Fruit fly (Drosophila melanogaster) whole organism, wandering third instar larva: ENCODE measurements around the gene CG9215.

Source experiments
- Abd-B ChIP-seq: fragments of >200 bp; optimal IDR thresholded peaks from 2 replicates; lab custom pipeline; 2017; ENCODE audit warnings: missing biosample characterization, missing genetic modification characterization
- Vsx2 ChIP-seq: fragments of 200-300, 225-300 bp; sonication (Bioruptor generic); optimal IDR thresholded peaks from 2 replicates; lab custom pipeline; 2018; ENCODE audit warnings: missing biosample characterization, missing genetic modification characterization; ENCODE audit not compliant: partially characterized antibody
- dsf ChIP-seq: sonication (Bioruptor generic); optimal IDR thresholded peaks from 2 replicates; lab custom pipeline; 2016; ENCODE audit warnings: missing biosample characterization, missing genetic modification characterization, borderline replicate concordance
- fru ChIP-seq: fragments of 200-800 bp; sonication (Bioruptor generic); optimal IDR thresholded peaks from 3 replicates; lab custom pipeline; 2016; ENCODE audit warnings: missing biosample characterization, mild to moderate bottlenecking, missing genetic modification characterization
- tai ChIP-seq: sonication (Bioruptor generic); optimal IDR thresholded peaks from 2 replicates; lab custom pipeline; 2016; ENCODE audit warnings: missing biosample characterization, missing genetic modification characterization

DNA sequence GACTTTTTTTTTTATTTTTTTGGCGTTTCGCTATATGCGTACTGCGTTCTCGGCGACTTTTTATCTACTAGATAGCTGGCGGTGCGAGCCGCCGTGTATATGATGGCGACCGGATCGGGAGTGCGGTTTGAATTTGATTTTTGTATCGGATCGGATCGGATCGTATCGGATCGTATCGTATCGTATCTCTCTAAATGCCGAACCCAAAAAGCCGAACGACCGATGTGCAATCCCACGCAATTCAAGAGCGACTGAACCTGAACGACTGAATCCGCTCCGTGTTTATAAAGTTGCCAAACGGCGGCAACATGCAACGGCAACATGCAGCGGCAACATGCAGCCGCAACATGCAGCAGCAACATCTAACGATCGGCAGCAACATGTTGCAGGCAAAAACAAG lies 43.6 kb upstream of the CG9215 start:
- TF ChIP-seq fru (GFP tag; lab: Kevin White, UChicago), result no peak
- no peak for TF ChIP-seq Abd-B (GFP tag; lab: Kevin White, UChicago)
- no peak for TF ChIP-seq tai (GFP tag; lab: Kevin White, UChicago)
- no peak for TF ChIP-seq dsf (GFP tag; lab: Kevin White, UChicago)
- TF ChIP-seq Vsx2, result peak; percentile 91
